Fruit fly (Drosophila melanogaster) whole organism, embryonic: ENCODE measurements around the gene prd1.

Experiments
- Atf3 ChIP-seq: fragments of 200-800 bp; sonication (Bioruptor generic); optimal IDR thresholded peaks from 3 replicates; lab custom pipeline; 2016; ENCODE audit warnings: missing biosample characterization, missing genetic modification characterization
- CG10209 ChIP-seq: fragments of 200-800 bp; sonication (Bioruptor generic); optimal IDR thresholded peaks from 3 replicates; lab custom pipeline; 2017; ENCODE audit warnings: missing biosample characterization, mild to moderate bottlenecking, missing genetic modification characterization, missing genetic modification reagents
- CG10267 ChIP-seq: fragments of 200-800 bp; sonication (Bioruptor generic); optimal IDR thresholded peaks from 2 replicates; lab custom pipeline; 2018; ENCODE audit warnings: missing biosample characterization, mild to moderate bottlenecking, missing genetic modification characterization, moderate library complexity
- CG11560 ChIP-seq: fragments of 200-800 bp; sonication (Bioruptor generic); IDR thresholded peaks from 3 replicates; pipeline ENCODE4 v1.3.6; 2022; ENCODE audit warnings: missing biosample characterization, missing genetic modification characterization
- CG1233 ChIP-seq: fragments of 200-800 bp; sonication (Bioruptor generic); optimal IDR thresholded peaks from 4 replicates; lab custom pipeline; 2018; ENCODE audit warnings: missing biosample characterization, mild to moderate bottlenecking, missing genetic modification characterization
- CG15269 ChIP-seq: fragments of 200-800 bp; sonication (Bioruptor generic); optimal IDR thresholded peaks from 2 replicates; lab custom pipeline; 2018; ENCODE audit warnings: missing biosample characterization, mild to moderate bottlenecking, missing genetic modification characterization, moderate library complexity
- CG15479 ChIP-seq: fragments of 200-800 bp; sonication (Bioruptor generic); optimal IDR thresholded peaks from 3 replicates; lab custom pipeline; 2019; ENCODE audit warnings: missing biosample characterization, mild to moderate bottlenecking, missing genetic modification characterization, moderate library complexity
- CG1603 ChIP-seq: fragments of 200-800 bp; sonication (Bioruptor generic); optimal IDR thresholded peaks from 2 replicates; lab custom pipeline; 2019; ENCODE audit warnings: missing biosample characterization, mild to moderate bottlenecking, missing genetic modification characterization, moderate library complexity
- CG1647 ChIP-seq: fragments of 200-800 bp; sonication (Bioruptor generic); optimal IDR thresholded peaks from 3 replicates; lab custom pipeline; 2016; ENCODE audit warnings: missing biosample characterization, missing genetic modification characterization
- CG17361 ChIP-seq: fragments of 200-800 bp; sonication (Bioruptor generic); IDR thresholded peaks from 3 replicates; pipeline ENCODE4 v1.3.6; 2022; ENCODE audit warnings: missing biosample characterization, missing genetic modification characterization
- CG2199 ChIP-seq: fragments of 200-800 bp; sonication (Bioruptor generic); IDR thresholded peaks from 3 replicates; pipeline ENCODE4 v1.3.6; 2022; ENCODE audit warnings: missing biosample characterization, missing genetic modification characterization
- CG32532 ChIP-seq: fragments of 200-800 bp; sonication (Bioruptor generic); IDR thresholded peaks from 2 replicates; pipeline ENCODE4 v1.3.6; 2022; ENCODE audit warnings: missing biosample characterization, missing genetic modification characterization
- CG33213 ChIP-seq: fragments of 200-800 bp; sonication (Bioruptor generic); optimal IDR thresholded peaks from 3 replicates; lab custom pipeline; 2016; ENCODE audit warnings: missing biosample characterization, missing genetic modification characterization
- CG34224 ChIP-seq: fragments of 200-800 bp; sonication (Bioruptor generic); IDR thresholded peaks from 3 replicates; pipeline ENCODE4 v1.3.6; 2022; ENCODE audit warnings: missing biosample characterization, missing genetic modification characterization; ENCODE audit not compliant: partially characterized antibody
- CG3726 ChIP-seq: fragments of 200-800 bp; sonication (Bioruptor generic); IDR thresholded peaks from 3 replicates; pipeline ENCODE4, ENCODE4 v1.3.6; 2022; ENCODE audit warnings: missing biosample characterization, missing genetic modification characterization
- CG4328 ChIP-seq: fragments of 200-800 bp; sonication (Bioruptor generic); optimal IDR thresholded peaks from 3 replicates; lab custom pipeline; 2017; ENCODE audit warnings: missing biosample characterization, missing genetic modification reagents, missing genetic modification characterization
- CG8924 ChIP-seq: fragments of 200-800 bp; optimal IDR thresholded peaks from 3 replicates; lab custom pipeline; 2019; ENCODE audit warnings: missing biosample characterization, mild to moderate bottlenecking, missing genetic modification characterization, moderate library complexity
- CG9876 ChIP-seq: fragments of 200-800 bp; sonication (Bioruptor generic); optimal IDR thresholded peaks from 2 replicates; lab custom pipeline; 2016; ENCODE audit warnings: missing biosample characterization, missing genetic modification characterization
- CG9932 ChIP-seq: fragments of 200-800 bp; sonication (Bioruptor generic); IDR thresholded peaks from 2 replicates; pipeline ENCODE4 v1.3.6; 2022; ENCODE audit warnings: missing biosample characterization, missing genetic modification characterization
- D19B ChIP-seq: fragments of 200-800 bp; sonication (Bioruptor generic); optimal IDR thresholded peaks from 2 replicates; lab custom pipeline; 2017; ENCODE audit warnings: missing biosample characterization, mild to moderate bottlenecking, missing genetic modification characterization
- Dll ChIP-seq: fragments of 200-800 bp; sonication (Bioruptor generic); IDR thresholded peaks from 4 replicates; pipeline ENCODE4 v1.3.6; 2022; ENCODE audit warnings: missing biosample characterization, missing genetic modification characterization; ENCODE audit not compliant: partially characterized antibody
- Drgx ChIP-seq: fragments of 200-800 bp; sonication (Bioruptor generic); IDR thresholded peaks from 2 replicates; pipeline ENCODE4 v1.3.6; 2022; ENCODE audit warnings: missing biosample characterization, missing genetic modification characterization
- Ets65A ChIP-seq: fragments of 200-800 bp; sonication (Bioruptor generic); peaks from one replicate; lab custom pipeline; 2016; ENCODE audit warnings: missing biosample characterization, missing genetic modification characterization
- Hand ChIP-seq: fragments of 200-800 bp; sonication (Bioruptor generic); optimal IDR thresholded peaks from 2 replicates; lab custom pipeline; 2017; ENCODE audit warnings: mild to moderate bottlenecking, missing biosample characterization, missing genetic modification reagents, missing genetic modification characterization
- Neu2 ChIP-seq: fragments of 200-800 bp; sonication (Bioruptor generic); optimal IDR thresholded peaks from 3 replicates; lab custom pipeline; 2016; ENCODE audit warnings: missing biosample characterization, missing genetic modification characterization, borderline replicate concordance
- NfI ChIP-seq: fragments of 200-800 bp; sonication (Bioruptor generic); optimal IDR thresholded peaks from 3 replicates; lab custom pipeline; 2018; ENCODE audit warnings: missing biosample characterization, mild to moderate bottlenecking, missing genetic modification characterization, moderate library complexity
- Rfx ChIP-seq: fragments of 200-800 bp; sonication (Bioruptor generic); IDR thresholded peaks from 2 replicates; pipeline ENCODE4 v1.3.6; 2022; ENCODE audit warnings: missing biosample characterization, missing genetic modification characterization
- Scr ChIP-seq: fragments of 200-800 bp; sonication (Bioruptor generic); IDR thresholded peaks from 2 replicates; pipeline ENCODE4 v1.3.6; 2022; ENCODE audit warnings: missing biosample characterization, missing genetic modification characterization; ENCODE audit not compliant: partially characterized antibody
- Sin3A ChIP-seq: fragments of >200 bp; optimal IDR thresholded peaks from 2 replicates; lab custom pipeline; 2018
- Ssrp ChIP-seq: fragments of 200-800 bp; sonication (Bioruptor generic); optimal IDR thresholded peaks from 2 replicates; lab custom pipeline; 2018; ENCODE audit warnings: missing biosample characterization, mild to moderate bottlenecking, missing genetic modification characterization, moderate library complexity
- Stat92E ChIP-seq, 3 experiments: fragments of >200 bp in 2 of 3; fragments of 200-800 bp in 1 of 3; sonication (Bioruptor generic) in 1 of 3; optimal IDR thresholded peaks; 2 replicates each; lab custom pipeline; 2017 to 2019; ENCODE audit warnings: missing biosample characterization in 3 of 3, missing genetic modification characterization in 3 of 3, mild to moderate bottlenecking in 1 of 3, moderate library complexity in 1 of 3
- Trl ChIP-seq, 3 experiments: fragments of >200 bp in 2 of 3; fragments of 200-800 bp in 1 of 3; sonication (Bioruptor generic) in 1 of 3; optimal IDR thresholded peaks; 2 replicates in 1 of 3; 3 replicates in 2 of 3; lab custom pipeline; 2016 to 2017; ENCODE audit warnings: missing biosample characterization in 1 of 3, missing genetic modification characterization in 1 of 3
- bsh ChIP-seq, 2 experiments: fragments of 200-800 bp; sonication (Bioruptor generic); optimal IDR thresholded peaks; 2 replicates each; lab custom pipeline; 2017 to 2018; ENCODE audit warnings: mild to moderate bottlenecking in 2 of 2, missing biosample characterization in 2 of 2, missing genetic modification characterization in 2 of 2, moderate library complexity in 1 of 2
- btn ChIP-seq: fragments of 200-800 bp; sonication (Bioruptor generic); optimal IDR thresholded peaks from 2 replicates; lab custom pipeline; 2016; ENCODE audit warnings: missing biosample characterization, missing genetic modification characterization
- cato ChIP-seq: fragments of 200-800 bp; sonication (Bioruptor generic); optimal IDR thresholded peaks from 2 replicates; lab custom pipeline; 2016; ENCODE audit warnings: missing biosample characterization, missing genetic modification characterization, borderline replicate concordance
- caup ChIP-seq: fragments of 200-800 bp; sonication (Bioruptor generic); optimal IDR thresholded peaks from 3 replicates; lab custom pipeline; 2017; ENCODE audit warnings: missing biosample characterization, mild to moderate bottlenecking, missing genetic modification characterization, moderate library complexity; ENCODE audit not compliant: severe bottlenecking
- crc ChIP-seq: fragments of 200-800 bp; sonication (Bioruptor generic); optimal IDR thresholded peaks from 2 replicates; lab custom pipeline; 2016; ENCODE audit warnings: missing biosample characterization, missing genetic modification characterization
- da ChIP-seq: fragments of 200-800 bp; sonication (Bioruptor generic); optimal IDR thresholded peaks from 2 replicates; lab custom pipeline; 2016; ENCODE audit warnings: missing biosample characterization, missing genetic modification characterization
- disco-r ChIP-seq: fragments of 200-800 bp; sonication (Bioruptor generic); optimal IDR thresholded peaks from 2 replicates; lab custom pipeline; 2016; ENCODE audit warnings: missing biosample characterization, missing genetic modification characterization
- gsb-n ChIP-seq: fragments of 200-800 bp; sonication (Bioruptor generic); optimal IDR thresholded peaks from 3 replicates; lab custom pipeline; 2018; ENCODE audit warnings: missing biosample characterization, mild to moderate bottlenecking, missing genetic modification characterization
- insv ChIP-seq, 2 experiments: fragments of 200-800 bp; sonication (Bioruptor generic); optimal IDR thresholded peaks; 3 replicates each; lab custom pipeline; 2016 to 2018; ENCODE audit warnings: missing biosample characterization in 2 of 2, missing genetic modification characterization in 2 of 2
- jing ChIP-seq: fragments of 200-800 bp; sonication (Bioruptor generic); optimal IDR thresholded peaks from 2 replicates; lab custom pipeline; 2018; ENCODE audit warnings: missing biosample characterization, mild to moderate bottlenecking, missing genetic modification characterization
- maf-S ChIP-seq: fragments of 200-800 bp; sonication (Bioruptor generic); optimal IDR thresholded peaks from 2 replicates; lab custom pipeline; 2016; ENCODE audit warnings: missing biosample characterization, missing genetic modification characterization
- psq ChIP-seq: fragments of 200-800 bp; sonication (Bioruptor generic); optimal IDR thresholded peaks from 2 replicates; lab custom pipeline; 2017; ENCODE audit warnings: missing biosample characterization, missing genetic modification characterization
- sim ChIP-seq: fragments of 200-800 bp; sonication (Bioruptor generic); IDR thresholded peaks from 2 replicates; pipeline ENCODE4 v1.3.6; 2022; ENCODE audit warnings: missing biosample characterization, missing genetic modification characterization
- trh ChIP-seq: fragments of 200-800 bp; sonication (Bioruptor generic); optimal IDR thresholded peaks from 2 replicates; lab custom pipeline; 2016; ENCODE audit warnings: missing biosample characterization, missing genetic modification characterization
- unc-4 ChIP-seq: fragments of 200-800 bp; sonication (Bioruptor generic); IDR thresholded peaks from 2 replicates; pipeline ENCODE4 v1.3.6; 2022; ENCODE audit warnings: missing biosample characterization, missing genetic modification characterization; ENCODE audit not compliant: partially characterized antibody
- wek ChIP-seq: fragments of 200-800 bp; sonication (Bioruptor generic); optimal IDR thresholded peaks from 3 replicates; lab custom pipeline; 2018; ENCODE audit warnings: missing biosample characterization, mild to moderate bottlenecking, missing genetic modification characterization, moderate library complexity
- zen2 ChIP-seq: fragments of 200-800 bp; sonication (Bioruptor generic); IDR thresholded peaks from 3 replicates; pipeline ENCODE4 v1.3.6; 2022; ENCODE audit warnings: missing biosample characterization, missing genetic modification characterization; ENCODE audit not compliant: partially characterized antibody

prd1 gene

DNA sequence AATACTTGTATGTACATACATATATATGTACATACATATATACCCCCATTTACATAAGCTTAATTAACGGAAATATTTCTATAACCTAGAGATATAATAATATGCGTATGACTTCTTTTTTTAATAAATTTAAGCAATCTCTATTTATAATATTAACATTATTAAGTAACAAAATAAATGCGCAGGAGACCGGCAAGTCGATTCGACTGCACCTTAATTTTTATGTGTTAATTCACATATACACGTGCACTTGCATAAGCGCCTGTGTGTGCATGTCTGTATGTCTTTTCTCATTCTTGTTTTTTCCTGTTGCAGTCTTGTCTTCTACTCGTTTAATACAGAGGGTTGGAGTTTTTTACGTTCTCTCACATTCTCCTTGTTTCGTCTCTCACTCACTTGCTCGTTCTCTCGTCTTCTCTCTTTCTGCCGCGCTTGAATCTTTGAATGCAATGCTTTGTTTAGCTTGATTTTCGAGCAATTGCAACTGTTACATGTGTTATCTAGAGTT is 6.6 kb downstream of the prd1 start (continued):
- TF ChIP-seq Stat92E (GFP tag; optimal IDR thresholded peaks at IDR 0.05; lab: Kevin White, UChicago): peak in 1 of 3 experiments; percentile 91
- TF ChIP-seq Trl (optimal IDR thresholded peaks at IDR 0.05; lab: Kevin White, UChicago): peak; percentile 37 to 82
- peak; percentile 8 for TF ChIP-seq Trl (GFP tag; optimal IDR thresholded peaks at IDR 0.05; lab: Kevin White, UChicago)
- TF ChIP-seq jing (GFP tag; lab: Kevin White, UChicago): peak; percentile 81
- peak; percentile 97 for TF ChIP-seq Ssrp (tag; lab: Kevin White, UChicago)
- TF ChIP-seq CG2199 (GFP tag; lab: Robert Waterston, UW): peak; percentile 80; the same call in 1 of the 3 replicates
- TF ChIP-seq wek (GFP tag; lab: Kevin White, UChicago): peak; percentile 46
- TF ChIP-seq Dll (GFP tag; lab: Robert Waterston, UW): no peak
- TF ChIP-seq CG15269 (tag; lab: Kevin White, UChicago): peak; percentile 78
- no peak for TF ChIP-seq disco-r (GFP tag; lab: Kevin White, UChicago)
- peak; percentile 81 for TF ChIP-seq NfI (GFP tag; lab: Kevin White, UChicago)
- no peak for TF ChIP-seq Hand
- no peak for TF ChIP-seq crc (GFP tag; lab: Kevin White, UChicago)
- no peak for TF ChIP-seq CG11560 (tag; lab: Robert Waterston, UW)
- peak in 1 of 2 experiments; percentile 11 for TF ChIP-seq insv (GFP tag; optimal IDR thresholded peaks at IDR 0.05; lab: Kevin White, UChicago)
- TF ChIP-seq Scr: no peak
- TF ChIP-seq CG9932 (GFP tag; lab: Robert Waterston, UW): no peak
- peak; percentile 50 for TF ChIP-seq D19B
- peak; percentile 96 for TF ChIP-seq CG10267
- TF ChIP-seq unc-4: no peak
- peak; percentile 65 for TF ChIP-seq CG4328
- TF ChIP-seq Sin3A (lab: Kevin White, UChicago): no peak
- no peak for TF ChIP-seq da (GFP tag; lab: Kevin White, UChicago)
- TF ChIP-seq btn (GFP tag; lab: Kevin White, UChicago): peak; percentile 22
- TF ChIP-seq psq (GFP tag; lab: Kevin White, UChicago): peak; percentile 84
- peak; percentile 88 for TF ChIP-seq CG1233 (GFP tag; lab: Kevin White, UChicago)
- peak; percentile 26 for TF ChIP-seq CG1647
- TF ChIP-seq Drgx (GFP tag; lab: Robert Waterston, UW): peak; percentile 95
- TF ChIP-seq CG34224 (GFP tag; lab: Robert Waterston, UW): no peak
- no peak for TF ChIP-seq maf-S (GFP tag; lab: Kevin White, UChicago)
- peak; percentile 98 for TF ChIP-seq CG8924 (tag; lab: Kevin White, UChicago)
- TF ChIP-seq CG3726: peak; percentile 85; the same call in 2 of the 3 replicates

DNA sequence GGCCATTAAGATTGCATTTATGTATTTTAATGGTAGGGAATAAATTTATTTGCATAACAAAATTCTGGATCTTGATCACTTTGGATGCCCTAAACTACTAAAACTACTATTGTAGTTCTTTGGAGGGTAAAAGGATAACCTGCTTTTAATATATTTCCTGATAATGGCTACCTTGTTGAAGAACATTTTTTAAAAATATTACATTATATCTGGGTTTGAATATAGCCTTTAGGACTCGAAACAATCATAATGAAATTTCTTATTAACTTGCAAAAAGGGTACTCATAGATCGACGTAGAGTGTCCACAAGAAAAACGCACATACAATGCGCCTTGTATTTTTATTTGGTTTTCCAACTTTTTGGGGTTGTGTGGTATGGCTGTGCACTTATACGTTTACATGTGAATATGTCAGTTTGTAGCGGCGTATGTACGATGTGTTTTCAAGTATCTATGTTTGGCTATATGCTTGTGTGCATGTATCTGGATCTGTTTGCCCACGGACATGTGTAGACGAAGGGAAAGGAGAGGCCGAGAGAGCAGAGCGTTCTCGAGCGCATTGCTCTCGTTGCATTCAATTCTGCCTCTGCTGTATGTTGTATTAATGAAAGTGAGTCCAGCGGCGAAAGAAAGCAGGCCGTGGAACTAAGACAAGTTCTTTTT is 7.3 kb downstream of the prd1 start:
- TF ChIP-seq CG8924 (tag; lab: Kevin White, UChicago) (peak; percentile 87), bsh (GFP tag; optimal IDR thresholded peaks at IDR 0.05; lab: Kevin White, UChicago) (peak; percentile 76 to 91), CG32532 (GFP tag; lab: Robert Waterston, UW) (no peak), cato (GFP tag; lab: Kevin White, UChicago) (peak; percentile 67), CG33213 (GFP tag; lab: Kevin White, UChicago) (peak; percentile 48), zen2 (GFP tag; lab: Robert Waterston, UW) (no peak), CG17361 (GFP tag; lab: Robert Waterston, UW) (peak; percentile 50; the same call in 1 of the 3 replicates), Rfx (GFP tag; lab: Robert Waterston, UW) (no peak), CG9876 (no peak), CG15479 (no peak), sim (GFP tag; lab: Robert Waterston, UW) (0 out of 2 replicates have a peak, but pooled peaks have one; percentile 31), gsb-n (tag; lab: Kevin White, UChicago) (peak; percentile 91), caup (GFP tag; lab: Kevin White, UChicago) (no peak), Ets65A (GFP tag; lab: Kevin White, UChicago) (peak; percentile 88), Neu2 (GFP tag; lab: Kevin White, UChicago) (no peak), trh (GFP tag; lab: Kevin White, UChicago) (peak; percentile 24), CG10209 (GFP tag; lab: Kevin White, UChicago) (peak; percentile 70), CG1603 (tag; lab: Kevin White, UChicago) (peak; percentile 64), Atf3 (GFP tag; lab: Kevin White, UChicago) (peak; percentile 36)
